Worm (Caenorhabditis elegans) whole organism, L3 larva: ENCODE data around the gene Y39F10A.6.

Experiments used
- aly-2 ChIP-seq: fragments of 150-350 bp; optimal IDR thresholded peaks from 2 replicates; lab custom pipeline; 2014; ENCODE audit warnings: missing biosample characterization, missing genetic modification characterization
- ama-1 ChIP-seq: fragments of 150-350 bp; optimal IDR thresholded peaks from 2 replicates; lab custom pipeline; 2018
- ceh-9 ChIP-seq: sonication (generic microtip); optimal IDR thresholded peaks from 2 replicates; lab custom pipeline; 2018; ENCODE audit warnings: missing biosample characterization, missing genetic modification characterization
- elt-3 ChIP-seq, 3 experiments: fragments of 150-350 bp in 1 of 3; sonication (generic microtip) in 2 of 3; optimal IDR thresholded peaks; 2 replicates in 2 of 3; 4 replicates in 1 of 3; lab custom pipeline; 2014 to 2017; ENCODE audit warnings: missing biosample characterization in 3 of 3, missing genetic modification characterization in 3 of 3
- fos-1 ChIP-seq: fragments of 150-350 bp; optimal IDR thresholded peaks from 2 replicates; lab custom pipeline; 2014; ENCODE audit warnings: missing biosample characterization, missing genetic modification characterization
- lin-15B ChIP-seq: fragments of 150-350 bp; optimal IDR thresholded peaks from 2 replicates; lab custom pipeline; 2014; ENCODE audit warnings: missing biosample characterization, missing genetic modification characterization
- nhr-12 ChIP-seq: fragments of 150-350 bp; optimal IDR thresholded peaks from 2 replicates; lab custom pipeline; 2014; ENCODE audit warnings: missing biosample characterization, missing genetic modification characterization
- nhr-25 ChIP-seq: sonication (generic microtip); optimal IDR thresholded peaks from 2 replicates; lab custom pipeline; 2017; ENCODE audit warnings: missing biosample characterization, missing genetic modification characterization
- pha-4 ChIP-seq: fragments of 150-350 bp; optimal IDR thresholded peaks from 2 replicates; lab custom pipeline; 2014; ENCODE audit warnings: missing biosample characterization, missing genetic modification reagents, missing genetic modification characterization
- tbx-2 ChIP-seq: sonication (generic microtip); optimal IDR thresholded peaks from 2 replicates; lab custom pipeline; 2016; ENCODE audit warnings: mild to moderate bottlenecking, missing genetic modification characterization, missing compliant biosample characterization
- unc-62 ChIP-seq: fragments of 150-350 bp; sonication (generic microtip); optimal IDR thresholded peaks from 4 replicates; lab custom pipeline; 2014; ENCODE audit warnings: missing biosample characterization, missing genetic modification reagents, missing genetic modification characterization
- ztf-4 ChIP-seq: fragments of 150-350 bp; optimal IDR thresholded peaks from 2 replicates; lab custom pipeline; 2014; ENCODE audit warnings: missing biosample characterization, missing genetic modification characterization

DNA sequence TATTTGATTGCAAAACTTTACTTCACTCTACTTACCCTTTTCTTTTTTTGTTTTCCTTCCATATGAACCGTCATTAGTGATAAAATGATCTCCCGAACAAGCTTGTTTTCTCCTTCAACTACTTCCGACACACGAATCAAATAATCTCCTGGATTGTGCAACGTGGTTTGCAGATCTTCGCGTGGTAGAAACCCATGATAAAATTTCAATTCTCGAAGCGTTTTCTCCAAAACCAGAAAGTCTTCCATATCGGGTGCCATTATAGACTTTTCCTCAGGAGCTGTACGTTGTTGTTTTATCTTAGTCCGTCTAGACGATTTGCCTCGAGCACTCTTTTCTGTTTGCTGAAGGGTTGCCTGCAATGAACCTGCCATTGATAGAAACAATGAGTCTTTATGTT lies 14.0 kb upstream of the Y39F10A.6 start:
- TF ChIP-seq ama-1: no peak
- no peak for TF ChIP-seq ceh-9 (tag; lab: Kevin White, UChicago)
- TF ChIP-seq pha-4 (tag; lab: Kevin White, UChicago): no peak
- TF ChIP-seq tbx-2 (tag; lab: Kevin White, UChicago): no peak
- no peak for TF ChIP-seq aly-2
- TF ChIP-seq lin-15B (tag; lab: Kevin White, UChicago): no peak
- TF ChIP-seq unc-62: no peak
- TF ChIP-seq nhr-25 (tag; lab: Kevin White, UChicago): no peak
- no peak for TF ChIP-seq nhr-12 (tag; lab: Kevin White, UChicago)
- no peak for TF ChIP-seq elt-3 (tag; optimal IDR thresholded peaks at IDR 0.05; lab: Kevin White, UChicago)
- TF ChIP-seq fos-1: no peak
- TF ChIP-seq ztf-4 (tag; lab: Kevin White, UChicago): no peak
